Fruit fly (Drosophila melanogaster) whole organism, embryonic: ENCODE measurements around the gene CG10584.
A peak's percentile ranks its signal among the peaks of the same experiment; 100 is the strongest.

Experiments used
- Aef1 ChIP-seq: fragments of 200-800 bp; sonication (Bioruptor generic); IDR thresholded peaks from 3 replicates; pipeline ENCODE4 v1.3.6; 2022; ENCODE audit warnings: missing biosample characterization, missing genetic modification characterization
- Antp ChIP-seq: fragments of 200-800 bp; sonication (Bioruptor generic); optimal IDR thresholded peaks from 3 replicates; lab custom pipeline; 2016; ENCODE audit warnings: missing biosample characterization, missing genetic modification characterization
- Bteb2 ChIP-seq: fragments of 200-800 bp; sonication (Bioruptor generic); optimal IDR thresholded peaks from 2 replicates; lab custom pipeline; 2016; ENCODE audit warnings: missing biosample characterization, missing genetic modification characterization
- CG10274 ChIP-seq: fragments of 200-800 bp; sonication (Bioruptor generic); optimal IDR thresholded peaks from 3 replicates; lab custom pipeline; 2017; ENCODE audit warnings: missing biosample characterization, mild to moderate bottlenecking, missing genetic modification characterization
- CG10462 ChIP-seq: fragments of 200-800 bp; sonication (Bioruptor generic); optimal IDR thresholded peaks from 2 replicates; lab custom pipeline; 2016; ENCODE audit warnings: missing biosample characterization, missing genetic modification characterization
- CG11504 ChIP-seq: fragments of 200-800 bp; sonication (Bioruptor generic); optimal IDR thresholded peaks from 3 replicates; lab custom pipeline; 2019; ENCODE audit warnings: missing biosample characterization, mild to moderate bottlenecking, missing genetic modification characterization, moderate library complexity
- CG12219 ChIP-seq: fragments of 200-800 bp; sonication (Bioruptor generic); optimal IDR thresholded peaks from 3 replicates; lab custom pipeline; 2018; ENCODE audit warnings: missing biosample characterization, mild to moderate bottlenecking, missing genetic modification characterization
- CG15011 ChIP-seq: fragments of 200-800 bp; sonication (Bioruptor generic); optimal IDR thresholded peaks from 3 replicates; lab custom pipeline; 2018; ENCODE audit warnings: missing biosample characterization, mild to moderate bottlenecking, missing genetic modification characterization
- CG1529 ChIP-seq: fragments of 200-800 bp; sonication (Bioruptor generic); optimal IDR thresholded peaks from 3 replicates; lab custom pipeline; 2018; ENCODE audit warnings: missing biosample characterization, missing genetic modification characterization
- CG15601 ChIP-seq: fragments of 200-800 bp; sonication (Bioruptor generic); optimal IDR thresholded peaks from 3 replicates; lab custom pipeline; 2019; ENCODE audit warnings: missing biosample characterization, mild to moderate bottlenecking, missing genetic modification characterization, moderate library complexity
- CG1603 ChIP-seq: fragments of 200-800 bp; sonication (Bioruptor generic); optimal IDR thresholded peaks from 2 replicates; lab custom pipeline; 2019; ENCODE audit warnings: missing biosample characterization, mild to moderate bottlenecking, missing genetic modification characterization, moderate library complexity
- CG1647 ChIP-seq: fragments of 200-800 bp; sonication (Bioruptor generic); optimal IDR thresholded peaks from 3 replicates; lab custom pipeline; 2016; ENCODE audit warnings: missing biosample characterization, missing genetic modification characterization
- CG16863 ChIP-seq: fragments of 200-800 bp; sonication (Bioruptor generic); optimal IDR thresholded peaks from 3 replicates; lab custom pipeline; 2016; ENCODE audit warnings: missing biosample characterization, missing genetic modification characterization
- CG17829 ChIP-seq: fragments of 200-800 bp; optimal IDR thresholded peaks from 2 replicates; lab custom pipeline; 2019; ENCODE audit warnings: missing biosample characterization, mild to moderate bottlenecking, missing genetic modification characterization, moderate library complexity
- CG2120 ChIP-seq: fragments of 200-800 bp; sonication (Bioruptor generic); optimal IDR thresholded peaks from 3 replicates; lab custom pipeline; 2016; ENCODE audit warnings: missing biosample characterization, missing genetic modification characterization
- CG34422 ChIP-seq: fragments of 200-800 bp; sonication (Bioruptor generic); IDR thresholded peaks from 3 replicates; pipeline ENCODE4 v1.3.6; 2022; ENCODE audit warnings: missing biosample characterization, missing genetic modification characterization
- CG3847 ChIP-seq: fragments of 200-800 bp; sonication (Bioruptor generic); IDR thresholded peaks from 2 replicates; pipeline ENCODE4 v1.3.6; 2022; ENCODE audit warnings: missing biosample characterization, missing genetic modification characterization
- CG4730 ChIP-seq: fragments of 200-800 bp; sonication (Bioruptor generic); IDR thresholded peaks from 2 replicates; pipeline ENCODE4 v1.3.6; 2022; ENCODE audit warnings: missing biosample characterization, missing genetic modification characterization
- CG5953 ChIP-seq: fragments of 200-800 bp; sonication (Bioruptor generic); IDR thresholded peaks from 2 replicates; pipeline ENCODE4 v1.3.6; 2022; ENCODE audit warnings: missing biosample characterization, missing genetic modification characterization
- CG6654 ChIP-seq: fragments of 200-800 bp; sonication (Bioruptor generic); optimal IDR thresholded peaks from 2 replicates; lab custom pipeline; 2017; ENCODE audit warnings: missing biosample characterization, mild to moderate bottlenecking, missing genetic modification characterization
- CG7745 ChIP-seq: fragments of 200-800 bp; sonication (Bioruptor generic); optimal IDR thresholded peaks from 2 replicates; lab custom pipeline; 2018; ENCODE audit warnings: missing biosample characterization, mild to moderate bottlenecking, missing genetic modification characterization, moderate library complexity
- CG7928 ChIP-seq: fragments of 200-800 bp; sonication (Bioruptor generic); optimal IDR thresholded peaks from 2 replicates; lab custom pipeline; 2017; ENCODE audit warnings: missing biosample characterization, mild to moderate bottlenecking, missing genetic modification characterization
- CG9437 ChIP-seq: fragments of 200-800 bp; sonication (Bioruptor generic); optimal IDR thresholded peaks from 2 replicates; lab custom pipeline; 2018; ENCODE audit warnings: missing biosample characterization, mild to moderate bottlenecking, missing genetic modification characterization
- Dip3 ChIP-seq: fragments of 200-800 bp; sonication (Bioruptor generic); optimal IDR thresholded peaks from 3 replicates; lab custom pipeline; 2016; ENCODE audit warnings: missing biosample characterization, missing genetic modification characterization
- Dll ChIP-seq: fragments of 200-800 bp; sonication (Bioruptor generic); IDR thresholded peaks from 4 replicates; pipeline ENCODE4 v1.3.6; 2022; ENCODE audit warnings: missing biosample characterization, missing genetic modification characterization; ENCODE audit not compliant: partially characterized antibody
- Mad ChIP-seq: fragments of 200-800 bp; sonication (Bioruptor generic); optimal IDR thresholded peaks from 2 replicates; lab custom pipeline; 2016; ENCODE audit warnings: missing biosample characterization, missing genetic modification characterization
- NC2α ChIP-seq: fragments of 200-800 bp; sonication (Bioruptor generic); optimal IDR thresholded peaks from 2 replicates; lab custom pipeline; 2016; ENCODE audit warnings: missing biosample characterization, missing genetic modification characterization
- Pdp1 ChIP-seq, 2 experiments: fragments of 200-800 bp; sonication (Bioruptor generic); optimal IDR thresholded peaks; 3 replicates each; lab custom pipeline; 2016; ENCODE audit warnings: missing biosample characterization in 2 of 2, missing genetic modification characterization in 2 of 2, mild to moderate bottlenecking in 1 of 2, moderate library complexity in 1 of 2
- Poxn ChIP-seq: fragments of 200-800 bp; sonication (Bioruptor generic); IDR thresholded peaks from 2 replicates; pipeline ENCODE4 v1.3.6; 2022; ENCODE audit warnings: missing biosample characterization, missing genetic modification characterization
- Ssrp ChIP-seq: fragments of 200-800 bp; sonication (Bioruptor generic); optimal IDR thresholded peaks from 2 replicates; lab custom pipeline; 2018; ENCODE audit warnings: missing biosample characterization, mild to moderate bottlenecking, missing genetic modification characterization, moderate library complexity
- Vsx1 ChIP-seq: fragments of 200-800 bp; sonication (Bioruptor generic); optimal IDR thresholded peaks from 2 replicates; lab custom pipeline; 2017; ENCODE audit warnings: missing biosample characterization, mild to moderate bottlenecking, missing genetic modification characterization, missing genetic modification reagents
- al ChIP-seq: fragments of 200-800 bp; sonication (Bioruptor generic); IDR thresholded peaks from 2 replicates; pipeline ENCODE4 v1.3.6; 2022; ENCODE audit warnings: missing biosample characterization, missing genetic modification characterization
- bbx ChIP-seq: fragments of 200-800 bp; sonication (Bioruptor generic); IDR thresholded peaks from 2 replicates; pipeline ENCODE4 v1.3.6; 2022; ENCODE audit warnings: missing biosample characterization, missing genetic modification characterization; ENCODE audit not compliant: partially characterized antibody
- bcd ChIP-seq: fragments of 200-800 bp; sonication (Bioruptor generic); optimal IDR thresholded peaks from 2 replicates; lab custom pipeline; 2017; ENCODE audit warnings: missing biosample characterization, mild to moderate bottlenecking, missing genetic modification characterization
- bigmax ChIP-seq: fragments of 200-800 bp; sonication (Bioruptor generic); optimal IDR thresholded peaks from 2 replicates; lab custom pipeline; 2018; ENCODE audit warnings: missing biosample characterization, mild to moderate bottlenecking, missing genetic modification characterization
- bsh ChIP-seq, 2 experiments: fragments of 200-800 bp; sonication (Bioruptor generic); optimal IDR thresholded peaks; 2 replicates each; lab custom pipeline; 2017 to 2018; ENCODE audit warnings: mild to moderate bottlenecking in 2 of 2, missing biosample characterization in 2 of 2, missing genetic modification characterization in 2 of 2, moderate library complexity in 1 of 2
- corto ChIP-seq: fragments of 200-800 bp; sonication (Bioruptor generic); optimal IDR thresholded peaks from 2 replicates; lab custom pipeline; 2016; ENCODE audit warnings: missing biosample characterization, mild to moderate bottlenecking, missing genetic modification characterization, moderate library complexity
- dan ChIP-seq: fragments of 200-800 bp; sonication (Bioruptor generic); IDR thresholded peaks from 2 replicates; pipeline ENCODE4 v1.3.6; 2022; ENCODE audit warnings: missing biosample characterization, missing genetic modification characterization
- dysf ChIP-seq: fragments of 200-800 bp; sonication (Bioruptor generic); IDR thresholded peaks from 3 replicates; pipeline ENCODE4 v1.3.6; 2022; ENCODE audit warnings: missing biosample characterization, missing genetic modification characterization
- gfzf ChIP-seq: fragments of 200-800 bp; sonication (Bioruptor generic); optimal IDR thresholded peaks from 2 replicates; lab custom pipeline; 2016; ENCODE audit warnings: missing biosample characterization, mild to moderate bottlenecking, missing genetic modification characterization, moderate library complexity
- ind ChIP-seq: fragments of 200-800 bp; sonication (Bioruptor generic); optimal IDR thresholded peaks from 3 replicates; lab custom pipeline; 2016; ENCODE audit warnings: missing biosample characterization, missing genetic modification characterization
- pros ChIP-seq: fragments of 200-800 bp; sonication (Bioruptor generic); optimal IDR thresholded peaks from 3 replicates; lab custom pipeline; 2019; ENCODE audit warnings: missing biosample characterization, mild to moderate bottlenecking, missing genetic modification characterization, moderate library complexity
- repo ChIP-seq: fragments of 200-800 bp; sonication (Bioruptor generic); optimal IDR thresholded peaks from 2 replicates; lab custom pipeline; 2016; ENCODE audit warnings: missing biosample characterization, missing genetic modification characterization
- run ChIP-seq: fragments of 200-800 bp; sonication (Bioruptor generic); optimal IDR thresholded peaks from 3 replicates; lab custom pipeline; 2018; ENCODE audit warnings: missing biosample characterization, mild to moderate bottlenecking, missing genetic modification characterization
- sd ChIP-seq: fragments of 200-800 bp; sonication (Bioruptor generic); optimal IDR thresholded peaks from 3 replicates; lab custom pipeline; 2018; ENCODE audit warnings: missing biosample characterization, mild to moderate bottlenecking, missing genetic modification characterization, moderate library complexity
- tin ChIP-seq: fragments of 200-800 bp; sonication (Bioruptor generic); optimal IDR thresholded peaks from 3 replicates; lab custom pipeline; 2016; ENCODE audit warnings: missing biosample characterization, missing genetic modification characterization
- trem ChIP-seq: fragments of 200-800 bp; optimal IDR thresholded peaks from 3 replicates; lab custom pipeline; 2019; ENCODE audit warnings: missing biosample characterization, mild to moderate bottlenecking, missing genetic modification characterization, moderate library complexity
- twi ChIP-seq: fragments of 200-800 bp; optimal IDR thresholded peaks from 2 replicates; lab custom pipeline; 2019; ENCODE audit warnings: missing biosample characterization, mild to moderate bottlenecking, missing genetic modification characterization, moderate library complexity
- zfh1 ChIP-seq: fragments of 200-800 bp; sonication (Bioruptor generic); IDR thresholded peaks from 3 replicates; pipeline ENCODE4 v1.3.6; 2022; ENCODE audit warnings: missing biosample characterization, missing genetic modification characterization

Gene CG10584

DNA sequence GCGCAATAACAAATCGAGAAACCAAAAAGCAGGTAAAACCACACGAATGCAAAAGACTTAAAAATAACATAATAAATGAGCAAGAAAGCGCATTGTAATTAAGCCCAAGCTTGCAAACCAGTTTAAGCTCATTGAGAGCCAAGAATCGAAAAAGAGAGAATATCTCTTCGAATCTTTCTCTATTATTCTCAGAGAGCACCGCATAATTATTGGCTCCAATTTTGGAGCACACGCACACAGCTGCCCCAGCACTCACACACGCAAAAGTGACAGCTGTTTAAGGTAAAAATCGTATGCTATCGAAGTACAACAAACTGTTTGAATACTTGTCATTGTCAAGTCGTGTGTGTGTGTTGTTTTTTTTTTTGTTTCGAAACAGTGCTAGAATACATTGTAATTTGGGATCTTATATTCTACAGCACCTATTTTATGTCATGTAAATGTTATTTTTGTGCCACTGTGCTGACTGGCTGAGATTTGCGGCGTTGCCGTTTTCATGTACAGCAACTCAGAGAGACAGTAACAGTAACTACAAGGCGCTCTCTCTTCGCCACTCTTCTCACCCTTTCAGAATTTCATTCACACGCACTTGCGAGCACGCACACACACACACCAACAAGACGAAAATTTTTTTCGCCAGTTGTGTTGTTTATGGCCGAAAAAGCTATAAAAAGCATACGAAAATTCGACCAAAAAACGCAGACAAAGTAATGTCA lies 21.6 kb downstream of the CG10584 start (continued):
- TF ChIP-seq repo (no peak), dysf (peak; percentile 67; the same call in 2 of the 3 replicates), gfzf (GFP tag; lab: Kevin White, UChicago) (no peak), Bteb2 (GFP tag; lab: Kevin White, UChicago) (peak; percentile 21), pros (GFP tag; lab: Kevin White, UChicago) (peak; percentile 82), CG9437 (GFP tag; lab: Kevin White, UChicago) (peak; percentile 4), CG5953 (GFP tag; lab: Robert Waterston, UW) (no peak), CG16863 (GFP tag; lab: Kevin White, UChicago) (peak; percentile 58), CG1647 (no peak), sd (peak; percentile 15), Dll (GFP tag; lab: Robert Waterston, UW) (no peak), al (GFP tag; lab: Robert Waterston, UW) (peak; percentile 32; the same call in 1 of the 2 replicates), Ssrp (no peak), CG15601 (tag; lab: Kevin White, UChicago) (no peak), CG7745 (tag; lab: Kevin White, UChicago) (peak; percentile 43), CG34422 (GFP tag; lab: Robert Waterston, UW) (peak; percentile 61), dan (GFP tag; lab: Robert Waterston, UW) (no peak), twi (tag; lab: Kevin White, UChicago) (no peak), CG3847 (GFP tag; lab: Robert Waterston, UW) (no peak; the same call in 1 of the 2 replicates), CG4730 (GFP tag; lab: Robert Waterston, UW) (no peak; the same call in 1 of the 2 replicates), Poxn (GFP tag; lab: Robert Waterston, UW) (no peak), CG17829 (peak; percentile 4), CG15011 (GFP tag; lab: Kevin White, UChicago) (no peak), tin (peak; percentile 22), CG10462 (GFP tag; lab: Kevin White, UChicago) (no peak), trem (no peak), Dip3 (no peak), corto (peak; percentile 57), CG6654 (no peak), CG1603 (tag; lab: Kevin White, UChicago) (peak; percentile 17), zfh1 (peak; percentile 80), Vsx1 (GFP tag; lab: Kevin White, UChicago) (peak; percentile 15), Antp (GFP tag; lab: Kevin White, UChicago) (peak; percentile 54), bigmax (GFP tag; lab: Kevin White, UChicago) (peak; percentile 13), run (tag; lab: Kevin White, UChicago) (no peak), CG1529 (no peak), Pdp1 (GFP tag; optimal IDR thresholded peaks at IDR 0.05; lab: Kevin White, UChicago) (peak; percentile 26 to 43), CG10274 (GFP tag; lab: Kevin White, UChicago) (no peak), ind (peak; percentile 44), Mad (no peak), bcd (GFP tag; lab: Kevin White, UChicago) (peak; percentile 37), Aef1 (GFP tag; lab: Robert Waterston, UW) (peak; percentile 55), NC2α (no peak), bsh (GFP tag; optimal IDR thresholded peaks at IDR 0.05; lab: Kevin White, UChicago) (peak; percentile 52 to 69), bbx (GFP tag; lab: Robert Waterston, UW) (peak; percentile 34; the same call in 1 of the 2 replicates), CG11504 (peak; percentile 41), CG2120 (peak; percentile 75), CG12219 (GFP tag; lab: Kevin White, UChicago) (no peak), CG7928 (GFP tag; lab: Kevin White, UChicago) (no peak)
